Worm (Caenorhabditis elegans) whole organism, late embryonic: ENCODE data around the gene K05F6.14.

Experiments used
- C08G9.2 ChIP-seq: sonication (generic microtip); optimal IDR thresholded peaks from 2 replicates; lab custom pipeline; 2016; ENCODE audit warnings: mild to moderate bottlenecking, missing genetic modification characterization, moderate library complexity, missing compliant biosample characterization
- C38D4.7 ChIP-seq: fragments of 200-800 bp; sonication (Bioruptor generic); optimal IDR thresholded peaks from 2 replicates; lab custom pipeline; 2018; ENCODE audit warnings: mild to moderate bottlenecking, missing genetic modification characterization, moderate library complexity, missing compliant biosample characterization
- K02D7.2 ChIP-seq: sonication (generic microtip); optimal IDR thresholded peaks from 2 replicates; lab custom pipeline; 2017; ENCODE audit warnings: mild to moderate bottlenecking, missing genetic modification characterization, missing compliant biosample characterization
- K09A11.1 ChIP-seq: sonication (generic microtip); optimal IDR thresholded peaks from 2 replicates; lab custom pipeline; 2017; ENCODE audit warnings: antibody characterized with exemption, mild to moderate bottlenecking, missing genetic modification characterization, missing compliant biosample characterization; ENCODE audit not compliant: insufficient read depth
- T23F11.4 ChIP-seq: fragments of 200-800 bp; sonication (Bioruptor generic); optimal IDR thresholded peaks from 2 replicates; lab custom pipeline; 2018; ENCODE audit warnings: mild to moderate bottlenecking, missing genetic modification characterization, missing compliant biosample characterization
- ahr-1 ChIP-seq: sonication (generic microtip); optimal IDR thresholded peaks from 2 replicates; lab custom pipeline; 2016; ENCODE audit warnings: missing genetic modification characterization, missing compliant biosample characterization
- ceh-14 ChIP-seq: sonication (generic microtip); optimal IDR thresholded peaks from 2 replicates; lab custom pipeline; 2016; ENCODE audit warnings: missing genotype, missing genetic modification characterization, missing compliant biosample characterization
- ceh-18 ChIP-seq: sonication (generic microtip); optimal IDR thresholded peaks from 2 replicates; lab custom pipeline; 2016; ENCODE audit warnings: missing genetic modification characterization, missing compliant biosample characterization
- ceh-19 ChIP-seq: fragments of 200-800 bp; sonication (Bioruptor generic); optimal IDR thresholded peaks from 2 replicates; lab custom pipeline; 2018; ENCODE audit warnings: mild to moderate bottlenecking, missing genetic modification characterization, missing compliant biosample characterization
- ceh-2 ChIP-seq: sonication (generic microtip); optimal IDR thresholded peaks from 2 replicates; lab custom pipeline; 2016; ENCODE audit warnings: missing genotype, missing genetic modification characterization, missing compliant biosample characterization
- ceh-22 ChIP-seq: sonication (generic microtip); optimal IDR thresholded peaks from 2 replicates; lab custom pipeline; 2017; ENCODE audit warnings: missing biosample characterization, missing genetic modification characterization
- ceh-31 ChIP-seq: sonication (generic microtip); optimal IDR thresholded peaks from 2 replicates; lab custom pipeline; 2016; ENCODE audit warnings: missing genetic modification characterization, missing compliant biosample characterization
- ceh-34 ChIP-seq: sonication (generic microtip); optimal IDR thresholded peaks from 2 replicates; lab custom pipeline; 2016; ENCODE audit warnings: mild to moderate bottlenecking, missing genetic modification characterization, missing compliant biosample characterization
- ceh-45 ChIP-seq: fragments of 200-800 bp; sonication (Bioruptor generic); IDR thresholded peaks from 2 replicates; pipeline ENCODE4 v1.3.6; 2022; ENCODE audit warnings: missing genetic modification reagents, missing genetic modification characterization, missing compliant biosample characterization
- ceh-48 ChIP-seq: sonication (generic microtip); optimal IDR thresholded peaks from 2 replicates; lab custom pipeline; 2016; ENCODE audit warnings: missing genetic modification characterization, inconsistent platforms, missing compliant biosample characterization
- che-1 ChIP-seq: sonication (generic microtip); optimal IDR thresholded peaks from 2 replicates; lab custom pipeline; 2016; ENCODE audit warnings: mild to moderate bottlenecking, missing genetic modification characterization, missing compliant biosample characterization
- dve-1 ChIP-seq: sonication (generic microtip); optimal IDR thresholded peaks from 2 replicates; lab custom pipeline; 2017; ENCODE audit warnings: antibody characterized with exemption, mild to moderate bottlenecking, missing genetic modification characterization, missing compliant biosample characterization
- elt-4 ChIP-seq: sonication (generic microtip); optimal IDR thresholded peaks from 2 replicates; lab custom pipeline; 2016; ENCODE audit warnings: missing genetic modification characterization, missing compliant biosample characterization
- fkh-6 ChIP-seq: sonication (generic microtip); optimal IDR thresholded peaks from 2 replicates; lab custom pipeline; 2016; ENCODE audit warnings: missing genetic modification characterization, missing compliant biosample characterization
- gmeb-2 ChIP-seq: sonication (generic microtip); optimal IDR thresholded peaks from 2 replicates; lab custom pipeline; 2016; ENCODE audit warnings: missing genetic modification characterization, inconsistent platforms, missing compliant biosample characterization
- hlh-13 ChIP-seq: fragments of 200-800 bp; sonication (Bioruptor generic); optimal IDR thresholded peaks from 2 replicates; lab custom pipeline; 2018; ENCODE audit warnings: mild to moderate bottlenecking, missing genetic modification characterization, missing compliant biosample characterization
- hlh-30 ChIP-seq: sonication (generic microtip); optimal IDR thresholded peaks from 2 replicates; lab custom pipeline; 2017; ENCODE audit warnings: antibody characterized with exemption, missing genetic modification characterization, missing compliant biosample characterization; ENCODE audit not compliant: insufficient read depth
- hlh-6 ChIP-seq: sonication (generic microtip); optimal IDR thresholded peaks from 2 replicates; lab custom pipeline; 2016; ENCODE audit warnings: missing genotype, missing genetic modification characterization, missing compliant biosample characterization
- lin-11 ChIP-seq: fragments of 200-800 bp; sonication (Bioruptor generic); optimal IDR thresholded peaks from 2 replicates; lab custom pipeline; 2018; ENCODE audit warnings: mild to moderate bottlenecking, missing genetic modification characterization, missing compliant biosample characterization
- madf-2 ChIP-seq: sonication (generic microtip); optimal IDR thresholded peaks from 2 replicates; lab custom pipeline; 2017; ENCODE audit warnings: missing genetic modification characterization, missing compliant biosample characterization
- mec-3 ChIP-seq: sonication (generic microtip); optimal IDR thresholded peaks from 2 replicates; lab custom pipeline; 2016; ENCODE audit warnings: borderline replicate concordance, missing genetic modification characterization, missing compliant biosample characterization
- npax-4 ChIP-seq: sonication (generic microtip); optimal IDR thresholded peaks from 2 replicates; lab custom pipeline; 2016; ENCODE audit warnings: missing genetic modification characterization, missing compliant biosample characterization
- odd-2 ChIP-seq: sonication (generic microtip); optimal IDR thresholded peaks from 2 replicates; lab custom pipeline; 2017; ENCODE audit warnings: antibody characterized with exemption, mild to moderate bottlenecking, missing genetic modification characterization, missing compliant biosample characterization
- pag-3 ChIP-seq: sonication (generic microtip); optimal IDR thresholded peaks from 2 replicates; lab custom pipeline; 2016; ENCODE audit warnings: missing compliant biosample characterization, missing genetic modification characterization, borderline replicate concordance
- pat-9 ChIP-seq: fragments of 200-800 bp; sonication (Bioruptor generic); optimal IDR thresholded peaks from 2 replicates; lab custom pipeline; 2018; ENCODE audit warnings: mild to moderate bottlenecking, missing genetic modification characterization, moderate library complexity, missing compliant biosample characterization
- pha-2 ChIP-seq: sonication (generic microtip); optimal IDR thresholded peaks from 2 replicates; lab custom pipeline; 2017; ENCODE audit warnings: mild to moderate bottlenecking, missing genetic modification characterization, missing compliant biosample characterization
- pha-4 ChIP-seq: fragments of 150-350 bp; optimal IDR thresholded peaks from 2 replicates; lab custom pipeline; 2018; ENCODE audit warnings: missing biosample characterization, missing genetic modification reagents, missing genetic modification characterization
- pqm-1 ChIP-seq: sonication (generic microtip); optimal IDR thresholded peaks from 2 replicates; lab custom pipeline; 2016; ENCODE audit warnings: missing genetic modification characterization, missing compliant biosample characterization
- pros-1 ChIP-seq: fragments of 150-350 bp; optimal IDR thresholded peaks from 2 replicates; lab custom pipeline; 2014; ENCODE audit warnings: missing biosample characterization, missing genetic modification reagents, missing genetic modification characterization
- ref-2 ChIP-seq: sonication (generic microtip); optimal IDR thresholded peaks from 2 replicates; lab custom pipeline; 2016; ENCODE audit warnings: missing genetic modification characterization, missing compliant biosample characterization
- sdc-2 ChIP-seq: sonication (generic microtip); optimal IDR thresholded peaks from 2 replicates; lab custom pipeline; 2016; ENCODE audit warnings: missing genotype, missing genetic modification characterization, missing compliant biosample characterization
- sox-4 ChIP-seq: sonication (generic microtip); optimal IDR thresholded peaks from 2 replicates; lab custom pipeline; 2017; ENCODE audit warnings: mild to moderate bottlenecking, missing genetic modification characterization, inconsistent platforms, missing compliant biosample characterization
- syd-9 ChIP-seq: sonication (generic microtip); optimal IDR thresholded peaks from 2 replicates; lab custom pipeline; 2016; ENCODE audit warnings: mild to moderate bottlenecking, missing genetic modification characterization, moderate library complexity, missing compliant biosample characterization
- unc-3 ChIP-seq, 2 experiments: fragments of 200-800 bp in 1 of 2; sonication (Bioruptor generic) in 1 of 2; sonication (generic microtip) in 1 of 2; conservative IDR thresholded peaks in 1 of 2; optimal IDR thresholded peaks in 1 of 2; 2 replicates each; pipeline versions ENCODE4 v1.3.6 to Lab custom; 2016 to 2022; ENCODE audit warnings: missing compliant biosample characterization in 2 of 2, missing genetic modification characterization in 2 of 2, missing genetic modification reagents in 1 of 2
- unc-42 ChIP-seq: sonication (generic microtip); optimal IDR thresholded peaks from 2 replicates; lab custom pipeline; 2016; ENCODE audit warnings: missing genotype, missing genetic modification characterization, missing compliant biosample characterization
- unc-55 ChIP-seq: sonication (generic microtip); optimal IDR thresholded peaks from 2 replicates; lab custom pipeline; 2017; ENCODE audit warnings: missing biosample characterization, missing genetic modification reagents, missing genetic modification characterization
- unc-86 ChIP-seq: sonication (generic microtip); optimal IDR thresholded peaks from 2 replicates; lab custom pipeline; 2016; ENCODE audit warnings: missing genetic modification characterization, missing compliant biosample characterization

Gene K05F6.14

DNA sequence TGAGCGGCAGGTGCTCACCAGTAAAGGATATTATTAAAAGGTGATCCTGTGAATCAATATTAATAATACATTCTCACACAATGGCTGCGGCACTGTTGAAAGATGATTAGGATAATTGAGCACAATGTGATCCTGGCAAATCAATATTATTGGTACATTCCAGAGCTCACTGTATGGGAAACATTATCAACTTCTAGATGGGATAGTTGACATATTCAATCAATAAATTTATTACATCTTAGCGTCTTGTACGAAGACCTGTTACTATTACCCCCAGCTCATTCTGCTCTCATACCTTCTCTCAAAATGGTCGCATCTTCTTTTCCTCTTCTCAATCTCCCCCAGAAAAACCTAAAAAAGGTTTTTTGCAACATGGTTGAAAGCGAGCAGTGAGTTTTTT is 6.3 kb downstream of the K05F6.14 start, which contains the start of gene fbxb-49 (continued):
- TF ChIP-seq hlh-30 (tag; lab: Kevin White, UChicago): no peak
- no peak for TF ChIP-seq unc-3 (GFP tag; conservative IDR thresholded peaks at IDR 0.05; lab: Robert Waterston, UW)
- TF ChIP-seq unc-3 (tag; optimal IDR thresholded peaks at IDR 0.05; lab: Kevin White, UChicago): no peak
- no peak for TF ChIP-seq K09A11.1

DNA sequence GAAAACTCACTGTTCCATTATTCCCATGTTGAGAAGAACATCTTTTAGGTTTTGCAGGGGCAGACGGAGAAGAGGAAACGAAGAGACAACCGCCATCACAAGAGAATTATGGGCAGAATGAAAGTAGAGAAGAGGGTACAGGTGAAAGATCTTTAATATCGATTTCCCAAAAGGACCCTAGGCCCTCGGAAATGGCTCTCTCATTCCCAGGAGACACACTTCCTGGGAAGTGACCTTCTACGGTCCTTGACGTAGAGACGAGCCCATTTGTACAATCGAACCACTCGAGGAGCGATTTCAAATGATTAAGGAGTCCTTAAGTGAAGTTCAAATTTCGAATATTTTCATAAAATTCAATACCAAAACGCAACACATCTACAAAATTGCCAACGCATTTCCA is 9.1 kb downstream of the K05F6.14 start, which contains the start of gene fbxb-46:
Gene fbxb-46, minus strand, starts transcription at position 101 of the 400 bp plus-strand sequence.
- TF ChIP-seq gmeb-2 (tag; lab: Kevin White, UChicago): no peak
- no peak for TF ChIP-seq unc-42 (tag; lab: Kevin White, UChicago)
- no peak for TF ChIP-seq ceh-18 (tag; lab: Kevin White, UChicago)
- TF ChIP-seq lin-11 (tag; lab: Kevin White, UChicago): no peak
- TF ChIP-seq ceh-48 (tag; lab: Kevin White, UChicago): no peak
- no peak for TF ChIP-seq pag-3
- TF ChIP-seq che-1: no peak

DNA sequence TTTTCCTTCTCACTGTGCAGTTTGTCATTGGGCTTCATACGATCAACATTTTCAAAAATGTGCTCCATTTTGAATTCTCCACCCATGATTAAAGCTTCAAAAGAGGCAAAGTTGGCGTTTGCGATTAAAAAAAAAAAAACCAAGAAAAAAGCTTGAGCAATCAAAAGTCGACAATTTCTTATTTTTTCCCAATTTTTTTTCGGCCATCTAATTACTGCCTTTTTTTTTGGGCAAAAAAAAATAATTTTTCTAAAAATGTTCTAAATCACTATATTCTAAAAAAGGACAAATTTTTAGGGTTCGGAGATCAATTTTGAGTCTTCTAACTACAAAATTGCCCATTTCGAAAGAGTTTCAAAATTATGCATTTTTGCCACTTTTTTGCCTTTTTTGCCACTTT is 14.1 kb downstream of the K05F6.14 start, which contains the start of gene K05F6.10:
Gene K05F6.10, minus strand, starts transcription at position 101 of the 400 bp plus-strand sequence.
- TF ChIP-seq sox-4 (tag; lab: Kevin White, UChicago) (no peak), pqm-1 (tag; lab: Kevin White, UChicago) (no peak), K02D7.2 (tag; lab: Kevin White, UChicago) (no peak), pha-2 (no peak), sdc-2 (tag; lab: Kevin White, UChicago) (no peak), ceh-14 (tag; lab: Kevin White, UChicago) (no peak), ceh-45 (GFP tag; lab: Robert Waterston, UW) (no peak), T23F11.4 (GFP tag; lab: Kevin White, UChicago) (no peak), unc-55 (GFP tag; lab: Kevin White, UChicago) (no peak), odd-2 (tag; lab: Kevin White, UChicago) (no peak), syd-9 (tag; lab: Kevin White, UChicago) (no peak)

DNA sequence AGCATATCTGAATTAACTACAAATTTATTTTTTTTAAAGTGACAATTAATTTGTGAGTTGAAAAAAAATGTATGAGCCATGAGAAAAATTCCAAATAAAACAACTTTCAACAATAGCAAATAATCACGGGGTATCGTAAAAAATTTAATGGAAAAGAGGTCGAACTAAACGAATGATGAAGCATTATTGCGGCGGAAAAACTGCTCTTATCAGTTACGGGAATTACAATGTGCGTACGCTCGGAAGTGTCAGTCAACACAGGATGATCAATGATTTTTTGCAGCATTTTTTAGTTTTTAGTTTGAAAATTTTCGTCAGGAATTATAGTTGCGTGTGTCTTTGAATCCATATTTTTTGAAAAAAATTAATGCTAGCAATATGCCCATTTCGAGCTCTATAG is 14.8 kb downstream of the K05F6.14 start:
- TF ChIP-seq unc-86 (tag; lab: Kevin White, UChicago) (no peak), fkh-6 (tag; lab: Kevin White, UChicago) (no peak), lin-11 (tag; lab: Kevin White, UChicago) (no peak), che-1 (no peak), dve-1 (no peak), pat-9 (tag; lab: Kevin White, UChicago) (no peak), ceh-34 (tag; lab: Kevin White, UChicago) (no peak), elt-4 (no peak), gmeb-2 (tag; lab: Kevin White, UChicago) (no peak), madf-2 (tag; lab: Kevin White, UChicago) (no peak), hlh-30 (tag; lab: Kevin White, UChicago) (no peak), ahr-1 (tag; lab: Kevin White, UChicago) (no peak), unc-55 (GFP tag; lab: Kevin White, UChicago) (no peak), T23F11.4 (GFP tag; lab: Kevin White, UChicago) (no peak), pqm-1 (tag; lab: Kevin White, UChicago) (no peak), sox-4 (tag; lab: Kevin White, UChicago) (no peak), hlh-6 (tag; lab: Kevin White, UChicago) (no peak)

DNA sequence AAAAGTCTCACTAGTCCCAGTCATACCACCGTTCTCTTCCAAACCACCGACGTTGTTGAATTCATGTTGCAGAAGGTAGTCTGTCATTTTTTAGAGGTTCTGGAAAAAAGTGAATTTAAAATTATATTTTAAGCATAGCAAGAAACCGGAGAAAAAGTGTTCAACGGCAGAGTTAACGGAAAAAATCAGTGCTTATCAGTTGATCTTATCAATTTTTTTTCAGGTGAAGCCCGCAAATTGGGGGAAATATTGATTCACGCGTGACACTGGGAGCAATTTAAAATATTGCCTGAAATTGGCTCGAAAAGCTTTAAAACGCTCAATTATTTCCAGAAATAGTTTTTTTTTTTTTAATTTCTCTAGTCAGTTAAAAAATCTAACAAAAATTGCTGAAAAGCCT is 17.9 kb downstream of the K05F6.14 start, which contains the start of gene math-38:
Gene math-38, minus strand, starts transcription at position 101 of the 400 bp plus-strand sequence.
- TF ChIP-seq pha-4 (tag; lab: Kevin White, UChicago) (no peak), unc-3 (GFP tag; conservative IDR thresholded peaks at IDR 0.05; lab: Robert Waterston, UW) (no peak), unc-3 (tag; optimal IDR thresholded peaks at IDR 0.05; lab: Kevin White, UChicago) (no peak), odd-2 (tag; lab: Kevin White, UChicago) (no peak), ceh-31 (tag; lab: Kevin White, UChicago) (no peak), C08G9.2 (tag; lab: Kevin White, UChicago) (no peak), pat-9 (tag; lab: Kevin White, UChicago) (no peak), che-1 (no peak), ceh-48 (tag; lab: Kevin White, UChicago) (no peak), hlh-13 (no peak), npax-4 (no peak), ceh-19 (GFP tag; lab: Kevin White, UChicago) (no peak), ceh-2 (tag; lab: Kevin White, UChicago) (no peak), mec-3 (tag; lab: Kevin White, UChicago) (no peak), C38D4.7 (no peak), gmeb-2 (tag; lab: Kevin White, UChicago) (no peak), madf-2 (tag; lab: Kevin White, UChicago) (no peak), pros-1 (no peak), ceh-22 (tag; lab: Kevin White, UChicago) (no peak), ref-2 (tag; lab: Kevin White, UChicago) (no peak), unc-42 (tag; lab: Kevin White, UChicago) (no peak)
- TF ChIP-seq, all 69 proteins: peak for 0
